Fruit fly (Drosophila melanogaster): ENCODE results near the gene CG17187.

DNA sequence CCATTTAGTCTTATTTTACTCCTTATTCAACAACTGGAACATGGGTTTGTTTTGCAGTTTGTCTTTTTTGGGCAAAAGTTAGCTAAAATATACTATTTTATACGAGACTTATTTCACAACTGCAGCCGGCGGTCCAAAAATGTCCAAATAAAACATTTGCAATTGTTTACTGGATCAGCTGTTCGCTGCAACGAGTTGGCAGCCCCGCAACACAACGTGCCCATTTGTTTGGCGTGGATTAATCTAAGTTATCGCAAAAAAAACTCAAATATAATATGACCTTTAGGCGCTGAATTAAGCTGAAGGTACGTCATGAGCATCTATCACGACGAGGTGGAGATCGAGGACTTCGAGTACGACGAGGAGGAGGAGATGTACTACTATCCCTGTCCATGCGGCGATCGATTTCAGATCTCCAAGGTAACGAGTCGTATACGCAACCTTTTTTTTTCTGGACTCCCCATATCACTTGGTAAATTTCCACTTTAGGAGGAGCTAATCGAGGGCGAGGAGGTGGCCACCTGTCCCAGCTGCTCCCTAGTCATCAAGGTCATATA, at the start of gene CG17187, which contains the start of gene Dph3:
- no peak for TF ChIP-seq Hr96 (GFP tag; optimal IDR thresholded peaks at IDR 0.05)
- TF ChIP-seq CG33017 (tag; optimal IDR thresholded peaks at IDR 0.05): no peak
- TF ChIP-seq CG5204 (GFP tag; optimal IDR thresholded peaks at IDR 0.05): no peak
- TF ChIP-seq CG7101 (tag; optimal IDR thresholded peaks at IDR 0.05): no peak
- TF ChIP-seq kay (GFP tag; ENCODE audit: borderline replicate concordance): no peak
- no peak for TF ChIP-seq CG1620 (GFP tag; optimal IDR thresholded peaks at IDR 0.05)
- no peak for TF ChIP-seq CG14711 (tag; optimal IDR thresholded peaks at IDR 0.05)
